Worm (Caenorhabditis elegans): ENCODE measurements around the gene set-24.

DNA sequence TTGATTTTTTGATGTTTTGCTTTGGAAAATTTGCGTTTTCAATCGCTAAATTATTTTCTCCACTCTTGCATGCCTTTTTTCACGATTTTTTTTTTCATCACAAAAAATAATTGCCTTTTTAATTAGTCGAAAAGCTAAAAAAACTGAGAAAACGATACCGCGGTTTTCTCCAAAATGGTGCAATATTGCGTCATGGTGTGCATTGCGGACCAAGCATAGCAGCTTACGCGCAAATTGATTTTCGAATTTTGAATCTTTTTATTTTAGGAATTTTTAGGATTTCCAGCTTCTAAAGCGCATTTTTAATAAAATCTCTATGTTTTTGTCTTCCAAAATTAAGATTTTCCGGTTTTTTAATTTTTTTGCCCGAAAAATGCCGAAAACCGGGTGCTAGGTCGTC lies 19.5 kb upstream of the set-24 start:
- TF ChIP-seq skn-1 (tag; optimal IDR thresholded peaks at IDR 0.05) = no peak
- TF ChIP-seq nhr-25 (tag; optimal IDR thresholded peaks at IDR 0.05) = no peak
- TF ChIP-seq ama-1 (optimal IDR thresholded peaks at IDR 0.05) = no peak
- TF ChIP-seq ztf-11 (tag; optimal IDR thresholded peaks at IDR 0.05) = no peak
- no peak for TF ChIP-seq nhr-12 (tag; optimal IDR thresholded peaks at IDR 0.05)

Measured in whole organism, L3 larva.